Fruit fly (Drosophila melanogaster) whole organism, embryonic: ENCODE results near the gene CG17777.

Experiments
- BEAF-32 ChIP-seq: fragments of 200-800 bp; sonication (Bioruptor generic); optimal IDR thresholded peaks from 3 replicates; lab custom pipeline; 2017; ENCODE audit warnings: missing biosample characterization, missing genetic modification characterization, mild to moderate bottlenecking, moderate library complexity, missing genetic modification reagents
- Blimp-1 ChIP-seq: fragments of 200-800 bp; sonication (Bioruptor generic); optimal IDR thresholded peaks from 3 replicates; lab custom pipeline; 2018; ENCODE audit warnings: missing biosample characterization, missing genetic modification characterization, mild to moderate bottlenecking, moderate library complexity, missing genetic modification reagents
- CG10431 ChIP-seq: fragments of 200-800 bp; sonication (Bioruptor generic); optimal IDR thresholded peaks from 3 replicates; lab custom pipeline; 2018; ENCODE audit warnings: missing biosample characterization, mild to moderate bottlenecking, missing genetic modification characterization
- CG11247 ChIP-seq: fragments of 200-800 bp; sonication (Bioruptor generic); IDR thresholded peaks from 2 replicates; pipeline ENCODE4 v1.3.6; 2022; ENCODE audit warnings: missing biosample characterization, missing genetic modification characterization
- CG14860 ChIP-seq: fragments of 200-800 bp; sonication (Bioruptor generic); IDR thresholded peaks from 3 replicates; pipeline ENCODE4 v1.3.6; 2022; ENCODE audit warnings: missing biosample characterization, missing genetic modification characterization; ENCODE audit not compliant: partially characterized antibody
- CG15479 ChIP-seq: fragments of 200-800 bp; sonication (Bioruptor generic); optimal IDR thresholded peaks from 3 replicates; lab custom pipeline; 2019; ENCODE audit warnings: missing biosample characterization, mild to moderate bottlenecking, missing genetic modification characterization, moderate library complexity
- CG18011 ChIP-seq: fragments of 200-800 bp; sonication (Bioruptor generic); optimal IDR thresholded peaks from 2 replicates; lab custom pipeline; 2017; ENCODE audit warnings: missing biosample characterization, missing genetic modification characterization, mild to moderate bottlenecking, moderate library complexity, missing genotype
- CG18619 ChIP-seq: fragments of 200-800 bp; sonication (Bioruptor generic); optimal IDR thresholded peaks from 3 replicates; lab custom pipeline; 2017; ENCODE audit warnings: missing biosample characterization, mild to moderate bottlenecking, missing genetic modification characterization
- CG18764 ChIP-seq: fragments of 200-800 bp; sonication (Bioruptor generic); optimal IDR thresholded peaks from 3 replicates; lab custom pipeline; 2016; ENCODE audit warnings: missing biosample characterization, missing genetic modification characterization
- CG2116 ChIP-seq: fragments of 200-800 bp; sonication (Bioruptor generic); optimal IDR thresholded peaks from 3 replicates; lab custom pipeline; 2018; ENCODE audit warnings: missing biosample characterization, mild to moderate bottlenecking, missing genetic modification characterization
- CG30403 ChIP-seq: fragments of 200-800 bp; sonication (Bioruptor generic); optimal IDR thresholded peaks from 3 replicates; lab custom pipeline; 2016; ENCODE audit warnings: missing biosample characterization, missing genetic modification characterization
- CG31224 ChIP-seq: fragments of 200-800 bp; sonication (Bioruptor generic); IDR thresholded peaks from 2 replicates; pipeline ENCODE4 v1.3.6; 2022; ENCODE audit warnings: missing biosample characterization, missing genetic modification characterization
- CG31388 ChIP-seq: fragments of 200-800 bp; sonication (Bioruptor generic); optimal IDR thresholded peaks from 2 replicates; lab custom pipeline; 2016; ENCODE audit warnings: missing biosample characterization, missing genetic modification characterization
- CG3163 ChIP-seq: fragments of 200-800 bp; sonication (Bioruptor generic); optimal IDR thresholded peaks from 3 replicates; lab custom pipeline; 2016; ENCODE audit warnings: missing biosample characterization, missing genetic modification characterization
- CG3726 ChIP-seq: fragments of 200-800 bp; sonication (Bioruptor generic); IDR thresholded peaks from 3 replicates; pipeline ENCODE4, ENCODE4 v1.3.6; 2022; ENCODE audit warnings: missing biosample characterization, missing genetic modification characterization
- CG43689 ChIP-seq: fragments of 200-800 bp; sonication (Bioruptor generic); IDR thresholded peaks from 2 replicates; pipeline ENCODE4 v1.3.6; 2022; ENCODE audit warnings: missing biosample characterization, missing genetic modification characterization
- CG6683 ChIP-seq: fragments of 200-800 bp; sonication (Bioruptor generic); optimal IDR thresholded peaks from 2 replicates; lab custom pipeline; 2017; ENCODE audit warnings: missing biosample characterization, mild to moderate bottlenecking, missing genetic modification characterization, missing genetic modification reagents
- CG6689 ChIP-seq: fragments of 200-800 bp; sonication (Bioruptor generic); IDR thresholded peaks from 2 replicates; pipeline ENCODE4 v1.3.6; 2022; ENCODE audit warnings: missing biosample characterization, missing genetic modification characterization
- CG7271 ChIP-seq: fragments of 200-800 bp; sonication (Bioruptor generic); optimal IDR thresholded peaks from 2 replicates; lab custom pipeline; 2018; ENCODE audit warnings: missing biosample characterization, mild to moderate bottlenecking, missing genetic modification characterization, moderate library complexity
- CG7556 ChIP-seq: fragments of 200-800 bp; sonication (Bioruptor generic); optimal IDR thresholded peaks from 2 replicates; lab custom pipeline; 2017; ENCODE audit warnings: missing biosample characterization, mild to moderate bottlenecking, missing genetic modification characterization
- CG7963 ChIP-seq: fragments of 200-800 bp; sonication (Bioruptor generic); IDR thresholded peaks from 3 replicates; pipeline ENCODE4 v1.3.6; 2022; ENCODE audit warnings: missing biosample characterization, missing genetic modification characterization; ENCODE audit not compliant: partially characterized antibody
- CG7987 ChIP-seq: fragments of 200-800 bp; sonication (Bioruptor generic); optimal IDR thresholded peaks from 2 replicates; lab custom pipeline; 2018; ENCODE audit warnings: missing biosample characterization, mild to moderate bottlenecking, missing genetic modification characterization, moderate library complexity
- CTCF ChIP-seq: fragments of 200-800 bp; sonication (Bioruptor generic); optimal IDR thresholded peaks from 2 replicates; lab custom pipeline; 2017; ENCODE audit warnings: missing biosample characterization, mild to moderate bottlenecking, missing genetic modification characterization, moderate library complexity
- Dfd ChIP-seq, 2 experiments: fragments of >200 bp; optimal IDR thresholded peaks; 2 replicates each; lab custom pipeline; 2017; ENCODE audit warnings: missing biosample characterization in 2 of 2, missing genetic modification characterization in 2 of 2
- Dip3 ChIP-seq: fragments of 200-800 bp; sonication (Bioruptor generic); optimal IDR thresholded peaks from 3 replicates; lab custom pipeline; 2016; ENCODE audit warnings: missing biosample characterization, missing genetic modification characterization
- Dp ChIP-seq: fragments of 200-800 bp; sonication (Bioruptor generic); optimal IDR thresholded peaks from 2 replicates; lab custom pipeline; 2018; ENCODE audit warnings: missing biosample characterization, mild to moderate bottlenecking, missing genetic modification characterization, moderate library complexity
- Fer1 ChIP-seq: fragments of 200-800 bp; sonication (Bioruptor generic); optimal IDR thresholded peaks from 2 replicates; lab custom pipeline; 2017; ENCODE audit warnings: missing biosample characterization, mild to moderate bottlenecking, missing genetic modification characterization
- H15 ChIP-seq: fragments of 200-800 bp; sonication (Bioruptor generic); IDR thresholded peaks from 3 replicates; pipeline ENCODE4 v1.3.6; 2022; ENCODE audit warnings: missing biosample characterization, missing genetic modification characterization
- HLHmδ ChIP-seq: fragments of 200-800 bp; sonication (Bioruptor generic); optimal IDR thresholded peaks from 2 replicates; lab custom pipeline; 2018; ENCODE audit warnings: missing biosample characterization, mild to moderate bottlenecking, missing genetic modification characterization, moderate library complexity
- NfI ChIP-seq: fragments of 200-800 bp; sonication (Bioruptor generic); optimal IDR thresholded peaks from 3 replicates; lab custom pipeline; 2018; ENCODE audit warnings: missing biosample characterization, mild to moderate bottlenecking, missing genetic modification characterization, moderate library complexity
- Opbp ChIP-seq: fragments of 200-800 bp; sonication (Bioruptor generic); IDR thresholded peaks from 3 replicates; pipeline ENCODE4 v1.3.6; 2022; ENCODE audit warnings: missing biosample characterization, missing genetic modification characterization; ENCODE audit not compliant: partially characterized antibody
- Scr ChIP-seq: fragments of 200-800 bp; sonication (Bioruptor generic); IDR thresholded peaks from 2 replicates; pipeline ENCODE4 v1.3.6; 2022; ENCODE audit warnings: missing biosample characterization, missing genetic modification characterization; ENCODE audit not compliant: partially characterized antibody
- Spps ChIP-seq: fragments of 200-800 bp; sonication (Bioruptor generic); optimal IDR thresholded peaks from 2 replicates; lab custom pipeline; 2018; ENCODE audit warnings: missing biosample characterization, mild to moderate bottlenecking, missing genetic modification characterization
- bowl ChIP-seq: fragments of 200-800 bp; sonication (Bioruptor generic); IDR thresholded peaks from 2 replicates; pipeline ENCODE4 v1.3.6; 2022; ENCODE audit warnings: missing biosample characterization, missing genetic modification characterization
- caup ChIP-seq: fragments of 200-800 bp; sonication (Bioruptor generic); optimal IDR thresholded peaks from 3 replicates; lab custom pipeline; 2017; ENCODE audit warnings: missing biosample characterization, mild to moderate bottlenecking, missing genetic modification characterization, moderate library complexity; ENCODE audit not compliant: severe bottlenecking
- dati ChIP-seq: fragments of 200-800 bp; sonication (Bioruptor generic); IDR thresholded peaks from 2 replicates; pipeline ENCODE4 v1.3.6; 2022; ENCODE audit warnings: missing biosample characterization, missing genetic modification characterization
- ewg ChIP-seq: fragments of 200-800 bp; sonication (Bioruptor generic); optimal IDR thresholded peaks from 3 replicates; lab custom pipeline; 2017; ENCODE audit warnings: mild to moderate bottlenecking, missing biosample characterization, missing genetic modification reagents, missing genetic modification characterization
- fd64A ChIP-seq: fragments of 200-800 bp; sonication (Bioruptor generic); optimal IDR thresholded peaks from 3 replicates; lab custom pipeline; 2018; ENCODE audit warnings: missing biosample characterization, mild to moderate bottlenecking, missing genetic modification characterization
- inv ChIP-seq: fragments of 200-800 bp; sonication (Bioruptor generic); IDR thresholded peaks from 2 replicates; pipeline ENCODE4 v1.3.6; 2022; ENCODE audit warnings: missing biosample characterization, missing genetic modification characterization; ENCODE audit not compliant: partially characterized antibody
- knrl ChIP-seq: fragments of 200-800 bp; sonication (Bioruptor generic); IDR thresholded peaks from 3 replicates; pipeline ENCODE4 v1.3.6; 2022; ENCODE audit warnings: missing biosample characterization, missing genetic modification characterization; ENCODE audit not compliant: partially characterized antibody
- lab ChIP-seq: fragments of 200-800 bp; sonication (Bioruptor generic); optimal IDR thresholded peaks from 3 replicates; lab custom pipeline; 2017; ENCODE audit warnings: missing biosample characterization, missing genetic modification characterization, mild to moderate bottlenecking, moderate library complexity, missing genetic modification reagents
- otp ChIP-seq: fragments of 200-800 bp; sonication (Bioruptor generic); IDR thresholded peaks from 3 replicates; pipeline ENCODE4, ENCODE4 v1.3.6; 2022; ENCODE audit warnings: missing biosample characterization, missing genetic modification characterization
- rib ChIP-seq: fragments of 200-800 bp; sonication (Bioruptor generic); IDR thresholded peaks from 2 replicates; pipeline ENCODE4 v1.3.6; 2022; ENCODE audit warnings: missing biosample characterization, missing genetic modification characterization
- row ChIP-seq: fragments of 200-800 bp; sonication (Bioruptor generic); IDR thresholded peaks from 3 replicates; pipeline ENCODE4 v1.3.6; 2022; ENCODE audit warnings: missing biosample characterization, missing genetic modification characterization
- scrt ChIP-seq: fragments of 200-800 bp; sonication (Bioruptor generic); optimal IDR thresholded peaks from 2 replicates; lab custom pipeline; 2018; ENCODE audit warnings: missing biosample characterization, mild to moderate bottlenecking, missing genetic modification characterization, moderate library complexity
- sim ChIP-seq: fragments of 200-800 bp; sonication (Bioruptor generic); IDR thresholded peaks from 2 replicates; pipeline ENCODE4 v1.3.6; 2022; ENCODE audit warnings: missing biosample characterization, missing genetic modification characterization
- sna ChIP-seq: fragments of 200-800 bp; sonication (Bioruptor generic); IDR thresholded peaks from 2 replicates; pipeline ENCODE4 v1.3.6; 2022; ENCODE audit warnings: missing biosample characterization, missing genetic modification characterization; ENCODE audit not compliant: partially characterized antibody
- wor ChIP-seq: fragments of 200-800 bp; sonication (Bioruptor generic); IDR thresholded peaks from 2 replicates; pipeline ENCODE4 v1.3.6; 2022; ENCODE audit warnings: missing biosample characterization, missing genetic modification characterization

Gene CG17777

DNA sequence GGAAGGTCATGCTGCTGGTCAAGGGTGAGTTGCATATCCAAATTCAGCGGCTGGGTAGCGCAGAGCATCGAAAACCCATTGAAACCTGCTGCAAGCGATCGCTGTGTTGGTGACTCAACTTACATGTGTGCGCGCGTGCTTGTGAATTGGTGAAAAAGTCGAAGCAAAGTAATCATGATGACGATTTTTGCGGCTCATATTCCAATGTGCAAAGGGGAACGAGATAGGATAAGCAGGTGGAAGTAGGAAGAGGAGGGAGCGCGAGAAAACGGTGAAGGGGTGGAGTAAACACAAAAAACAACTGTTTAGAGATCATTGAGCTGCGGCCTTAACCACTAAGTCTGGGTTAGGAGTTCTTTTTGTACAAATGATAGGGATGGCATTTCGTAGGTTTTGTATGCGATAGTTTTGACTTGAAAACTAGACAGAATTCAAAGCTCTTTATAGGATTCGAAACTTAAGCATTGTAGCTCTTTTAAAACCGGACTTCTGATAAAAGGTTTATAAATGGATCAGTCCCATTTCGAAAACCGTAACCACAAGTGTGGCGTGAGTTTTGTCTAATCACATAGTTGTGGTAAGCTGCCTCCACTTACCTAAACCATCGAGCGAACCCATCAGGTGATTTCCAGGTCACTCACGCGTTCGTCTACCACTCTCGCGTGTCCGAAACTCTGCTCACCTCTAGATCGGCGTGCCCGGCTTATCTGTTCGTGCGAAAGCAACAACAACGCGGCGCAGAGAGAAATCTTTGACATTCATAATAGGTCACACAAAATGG is 40.8 kb upstream of the CG17777 start (continued):
- TF ChIP-seq row (peak; percentile 87), NfI (peak; percentile 23), CG18619 (peak; percentile 27), Dp (GFP tag; lab: Kevin White, UChicago) (no peak), CG2116 (GFP tag; lab: Kevin White, UChicago) (peak; percentile 22), CG3163 (GFP tag; lab: Kevin White, UChicago) (no peak), CG14860 (GFP tag; lab: Robert Waterston, UW) (peak; percentile 78), CG43689 (no peak), caup (GFP tag; lab: Kevin White, UChicago) (peak; percentile 7), HLHmδ (no peak), sim (GFP tag; lab: Robert Waterston, UW) (no peak), dati (no peak), Dfd (GFP tag; optimal IDR thresholded peaks at IDR 0.05; lab: Kevin White, UChicago) (no peak), Blimp-1 (GFP tag; lab: Kevin White, UChicago) (no peak), scrt (no peak), CG31224 (GFP tag; lab: Robert Waterston, UW) (no peak), CG6683 (GFP tag; lab: Kevin White, UChicago) (no peak), CG18011 (no peak), CG3726 (GFP tag; lab: Robert Waterston, UW) (no peak), otp (GFP tag; lab: Robert Waterston, UW) (no peak), CG6689 (GFP tag; lab: Robert Waterston, UW) (peak; percentile 43; the same call in 1 of the 2 replicates), CG18764 (no peak), inv (GFP tag; lab: Robert Waterston, UW) (peak; percentile 63), BEAF-32 (peak; percentile 83), wor (no peak), Scr (GFP tag; lab: Robert Waterston, UW) (peak; percentile 87), rib (GFP tag; lab: Robert Waterston, UW) (0 out of 2 replicates have a peak, but pooled peaks have one; percentile 37), CG30403 (GFP tag; lab: Kevin White, UChicago) (peak; percentile 49), bowl (GFP tag; lab: Robert Waterston, UW) (no peak), CTCF (GFP tag; lab: Kevin White, UChicago) (no peak), CG7987 (GFP tag; lab: Kevin White, UChicago) (no peak), CG31388 (GFP tag; lab: Kevin White, UChicago) (no peak), CG15479 (GFP tag; lab: Kevin White, UChicago) (peak; percentile 27), ewg (GFP tag; lab: Kevin White, UChicago) (no peak), CG10431 (GFP tag; lab: Kevin White, UChicago) (no peak), fd64A (GFP tag; lab: Kevin White, UChicago) (no peak), lab (GFP tag; lab: Kevin White, UChicago) (peak; percentile 41), Dip3 (peak; percentile 40), CG7556 (peak; percentile 50), Fer1 (peak; percentile 29), Opbp (GFP tag; lab: Robert Waterston, UW) (0 out of 3 replicates have a peak, but pooled peaks have one; percentile 22), H15 (GFP tag; lab: Robert Waterston, UW) (0 out of 3 replicates have a peak, but pooled peaks have one; percentile 12), knrl (GFP tag; lab: Robert Waterston, UW) (peak; percentile 83; the same call in 2 of the 3 replicates), CG11247 (GFP tag; lab: Robert Waterston, UW) (0 out of 2 replicates have a peak, but pooled peaks have one; percentile 6), Spps (tag; lab: Kevin White, UChicago) (no peak), sna (GFP tag; lab: Robert Waterston, UW) (peak; percentile 75), CG7963 (GFP tag; lab: Robert Waterston, UW) (0 out of 3 replicates have a peak, but pooled peaks have one; percentile 45), CG7271 (tag; lab: Kevin White, UChicago) (no peak)
